Worm (Caenorhabditis elegans) whole organism, L2 larva: ENCODE measurements around the gene tbc-3.

Experiments used
- ceh-82 ChIP-seq: fragments of 150-350 bp; optimal IDR thresholded peaks from 2 replicates; lab custom pipeline; 2014; ENCODE audit warnings: missing biosample characterization, missing genetic modification characterization
- egl-27 ChIP-seq: sonication (generic microtip); optimal IDR thresholded peaks from 3 replicates; lab custom pipeline; 2017; ENCODE audit warnings: missing biosample characterization, missing genetic modification reagents, missing genetic modification characterization
- nhr-12 ChIP-seq: fragments of 150-350 bp; optimal IDR thresholded peaks from 2 replicates; lab custom pipeline; 2014; ENCODE audit warnings: missing biosample characterization, missing genetic modification characterization
- nhr-21 ChIP-seq: fragments of 150-350 bp; optimal IDR thresholded peaks from 2 replicates; lab custom pipeline; 2014; ENCODE audit warnings: missing biosample characterization, missing genetic modification characterization

DNA sequence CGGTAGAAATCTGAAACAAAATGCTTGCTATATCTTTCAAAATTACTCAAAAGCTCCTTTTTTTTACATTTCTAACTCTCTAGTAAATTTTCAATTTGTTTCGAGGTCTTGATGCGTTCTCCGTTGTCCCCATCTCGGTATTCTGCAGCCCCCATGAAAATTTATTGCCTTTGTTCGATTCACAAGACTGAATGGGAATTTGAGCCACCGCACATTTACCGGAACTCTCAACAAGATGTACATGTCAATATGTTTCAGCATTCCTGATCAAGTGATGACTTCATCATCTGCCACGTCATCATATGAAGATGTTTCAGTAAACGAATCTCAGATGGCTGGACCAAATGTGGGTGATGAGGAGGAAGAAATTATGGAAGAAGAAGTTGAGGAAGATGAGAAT, 21.6 kb downstream of the tbc-3 start:
- TF ChIP-seq nhr-21 (tag; lab: Kevin White, UChicago) (no peak), egl-27 (no peak), nhr-12 (tag; lab: Kevin White, UChicago) (no peak), ceh-82 (no peak)
